Fruit fly (Drosophila melanogaster): Measurements from ENCODE around the gene Sol1.

DNA sequence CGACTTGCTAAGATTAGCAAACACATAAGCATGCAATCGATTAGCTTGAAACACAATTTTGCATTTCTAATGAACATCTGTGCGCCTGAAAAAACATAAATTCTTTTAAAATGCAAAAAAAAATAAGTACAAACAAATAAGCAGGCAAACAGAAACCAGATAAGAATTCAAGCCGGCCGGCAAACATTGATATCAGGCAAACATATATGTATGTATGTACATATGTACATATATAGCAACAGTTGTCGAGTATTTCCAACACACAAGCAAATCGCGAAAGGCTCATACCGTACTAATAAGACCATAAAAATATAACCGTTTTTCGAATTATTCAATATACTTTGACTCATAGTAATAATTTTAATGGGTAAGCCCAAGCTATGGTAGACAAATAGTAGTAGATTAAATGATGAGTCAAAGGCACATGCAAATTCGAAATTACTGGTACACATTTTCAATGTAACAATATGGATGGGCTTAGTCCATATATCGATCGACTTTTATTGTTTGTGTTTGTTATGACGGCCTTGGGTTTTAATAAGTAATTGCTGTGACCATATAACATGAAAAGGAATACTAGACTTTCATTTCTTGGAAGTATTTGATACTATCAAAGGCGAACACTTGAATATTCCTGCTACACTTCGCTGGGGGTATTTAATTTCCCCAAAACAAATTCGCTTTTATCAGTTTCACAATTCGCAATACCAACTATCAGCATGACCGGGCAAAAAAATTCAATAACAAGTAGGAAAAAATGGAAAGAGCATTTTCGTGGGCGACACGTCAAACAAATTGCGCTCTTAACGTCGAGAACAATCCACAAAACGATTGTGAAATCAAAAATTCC is 16.0 kb upstream of the Sol1 start:
- TF ChIP-seq fd96Ca (GFP tag; IDR thresholded peaks at IDR 0.05) (no peak), EcR (GFP tag; optimal IDR thresholded peaks at IDR 0.05) (no peak), CG10348 (GFP tag; IDR thresholded peaks at IDR 0.05) (no peak), Ets98B (GFP tag; IDR thresholded peaks at IDR 0.05) (no peak), D1 (tag; optimal IDR thresholded peaks at IDR 0.05) (no peak), Pif1A (GFP tag; optimal IDR thresholded peaks at IDR 0.05) (no peak), CG8159 (tag; optimal IDR thresholded peaks at IDR 0.05) (no peak), CG12605 (GFP tag; IDR thresholded peaks at IDR 0.05) (no peak), CG15710 (tag; optimal IDR thresholded peaks at IDR 0.05) (no peak)
